Fruit fly (Drosophila melanogaster) whole organism, embryonic: Measurements from ENCODE around the gene CG45072.

ENCODE experiments used
- ATbp ChIP-seq: fragments of 200-800 bp; sonication (Bioruptor generic); optimal IDR thresholded peaks from 2 replicates; lab custom pipeline; 2017; ENCODE audit warnings: missing biosample characterization, mild to moderate bottlenecking, missing genetic modification characterization, missing genetic modification reagents
- Aef1 ChIP-seq: fragments of 200-800 bp; sonication (Bioruptor generic); IDR thresholded peaks from 3 replicates; pipeline ENCODE4 v1.3.6; 2022; ENCODE audit warnings: missing biosample characterization, missing genetic modification characterization
- B-H1 ChIP-seq: fragments of 200-800 bp; sonication (Bioruptor generic); IDR thresholded peaks from 3 replicates; pipeline ENCODE4 v1.3.6; 2022; ENCODE audit warnings: missing biosample characterization, missing genetic modification characterization
- Blimp-1 ChIP-seq: fragments of 200-800 bp; sonication (Bioruptor generic); optimal IDR thresholded peaks from 3 replicates; lab custom pipeline; 2018; ENCODE audit warnings: missing biosample characterization, missing genetic modification characterization, mild to moderate bottlenecking, moderate library complexity, missing genetic modification reagents
- CG10366 ChIP-seq: fragments of 200-800 bp; sonication (Bioruptor generic); IDR thresholded peaks from 2 replicates; pipeline ENCODE4 v1.3.6; 2022; ENCODE audit warnings: missing biosample characterization, missing genetic modification characterization
- CG12219 ChIP-seq: fragments of 200-800 bp; sonication (Bioruptor generic); optimal IDR thresholded peaks from 3 replicates; lab custom pipeline; 2018; ENCODE audit warnings: missing biosample characterization, mild to moderate bottlenecking, missing genetic modification characterization
- CG13624 ChIP-seq: fragments of 200-800 bp; sonication (Bioruptor generic); optimal IDR thresholded peaks from 2 replicates; lab custom pipeline; 2016; ENCODE audit warnings: missing biosample characterization, missing genetic modification characterization
- CG15073 ChIP-seq: fragments of 200-800 bp; sonication (Bioruptor generic); optimal IDR thresholded peaks from 2 replicates; lab custom pipeline; 2016; ENCODE audit warnings: missing biosample characterization, missing genetic modification characterization
- CG16813 ChIP-seq: fragments of 200-800 bp; sonication (Bioruptor generic); IDR thresholded peaks from 3 replicates; pipeline ENCODE4 v1.3.6; 2022; ENCODE audit warnings: missing biosample characterization, missing genetic modification characterization; ENCODE audit not compliant: partially characterized antibody
- CG16815 ChIP-seq: fragments of 200-800 bp; sonication (Bioruptor generic); optimal IDR thresholded peaks from 3 replicates; lab custom pipeline; 2017; ENCODE audit warnings: missing biosample characterization, mild to moderate bottlenecking, missing genetic modification characterization
- CG17186 ChIP-seq: fragments of 200-800 bp; sonication (Bioruptor generic); optimal IDR thresholded peaks from 3 replicates; lab custom pipeline; 2017; ENCODE audit warnings: missing biosample characterization, missing genetic modification reagents, missing genetic modification characterization
- CG17359 ChIP-seq: fragments of 200-800 bp; sonication (Bioruptor generic); optimal IDR thresholded peaks from 3 replicates; lab custom pipeline; 2018; ENCODE audit warnings: missing biosample characterization, mild to moderate bottlenecking, missing genetic modification characterization, moderate library complexity
- CG18011 ChIP-seq: fragments of 200-800 bp; sonication (Bioruptor generic); optimal IDR thresholded peaks from 2 replicates; lab custom pipeline; 2017; ENCODE audit warnings: missing biosample characterization, missing genetic modification characterization, mild to moderate bottlenecking, moderate library complexity, missing genotype
- CG2120 ChIP-seq: fragments of 200-800 bp; sonication (Bioruptor generic); optimal IDR thresholded peaks from 3 replicates; lab custom pipeline; 2016; ENCODE audit warnings: missing biosample characterization, missing genetic modification characterization
- CG2129 ChIP-seq: fragments of 200-800 bp; sonication (Bioruptor generic); IDR thresholded peaks from 2 replicates; pipeline ENCODE4 v1.3.6; 2022; ENCODE audit warnings: missing biosample characterization, missing genetic modification characterization; ENCODE audit not compliant: partially characterized antibody
- CG2712 ChIP-seq: fragments of 200-800 bp; optimal IDR thresholded peaks from 3 replicates; lab custom pipeline; 2019; ENCODE audit warnings: missing biosample characterization, mild to moderate bottlenecking, missing genetic modification characterization, moderate library complexity
- CG3065 ChIP-seq: fragments of 200-800 bp; sonication (Bioruptor generic); optimal IDR thresholded peaks from 2 replicates; lab custom pipeline; 2016; ENCODE audit warnings: missing biosample characterization, missing genetic modification characterization
- CG42726 ChIP-seq: fragments of 200-800 bp; sonication (Bioruptor generic); IDR thresholded peaks from 2 replicates; pipeline ENCODE4 v1.3.6; 2022; ENCODE audit warnings: missing biosample characterization, missing genetic modification characterization; ENCODE audit not compliant: partially characterized antibody
- CG4328 ChIP-seq: fragments of 200-800 bp; sonication (Bioruptor generic); optimal IDR thresholded peaks from 3 replicates; lab custom pipeline; 2017; ENCODE audit warnings: missing biosample characterization, missing genetic modification reagents, missing genetic modification characterization
- CG4617 ChIP-seq: fragments of 200-800 bp; sonication (Bioruptor generic); optimal IDR thresholded peaks from 3 replicates; lab custom pipeline; 2016; ENCODE audit warnings: missing biosample characterization, missing genetic modification characterization, borderline replicate concordance
- CG4854 ChIP-seq: fragments of 200-800 bp; sonication (Bioruptor generic); optimal IDR thresholded peaks from 2 replicates; lab custom pipeline; 2016; ENCODE audit warnings: missing biosample characterization, missing genetic modification characterization, inconsistent platforms
- CG6254 ChIP-seq: fragments of 200-800 bp; sonication (Bioruptor generic); optimal IDR thresholded peaks from 3 replicates; lab custom pipeline; 2017; ENCODE audit warnings: mild to moderate bottlenecking, missing biosample characterization, missing genetic modification reagents, missing genetic modification characterization
- CG6791 ChIP-seq: fragments of 200-800 bp; sonication (Bioruptor generic); IDR thresholded peaks from 3 replicates; pipeline ENCODE4 v1.3.6; 2022; ENCODE audit warnings: missing biosample characterization, missing genetic modification characterization; ENCODE audit not compliant: partially characterized antibody
- CG7372 ChIP-seq: fragments of 200-800 bp; sonication (Bioruptor generic); IDR thresholded peaks from 2 replicates; pipeline ENCODE4 v1.3.6; 2022; ENCODE audit warnings: missing biosample characterization, missing genetic modification characterization
- CG7786 ChIP-seq: fragments of 200-800 bp; sonication (Bioruptor generic); optimal IDR thresholded peaks from 2 replicates; lab custom pipeline; 2016; ENCODE audit warnings: missing biosample characterization, missing genetic modification characterization
- Elba2 ChIP-seq: fragments of 200-800 bp; sonication (Bioruptor generic); optimal IDR thresholded peaks from 3 replicates; lab custom pipeline; 2016; ENCODE audit warnings: missing biosample characterization, missing genetic modification characterization
- Fer3 ChIP-seq: fragments of 200-800 bp; sonication (Bioruptor generic); optimal IDR thresholded peaks from 2 replicates; lab custom pipeline; 2018; ENCODE audit warnings: missing biosample characterization, mild to moderate bottlenecking, missing genetic modification characterization, moderate library complexity
- Hr39 ChIP-seq: fragments of >200 bp; optimal IDR thresholded peaks from 2 replicates; lab custom pipeline; 2017
- Kr ChIP-seq: fragments of 200-800 bp; sonication (Bioruptor generic); optimal IDR thresholded peaks from 2 replicates; lab custom pipeline; 2017; ENCODE audit warnings: missing biosample characterization, mild to moderate bottlenecking, missing genetic modification characterization
- Neu2 ChIP-seq: fragments of 200-800 bp; sonication (Bioruptor generic); optimal IDR thresholded peaks from 3 replicates; lab custom pipeline; 2016; ENCODE audit warnings: missing biosample characterization, missing genetic modification characterization, borderline replicate concordance
- Oaz ChIP-seq: fragments of 200-800 bp; sonication (Bioruptor generic); IDR thresholded peaks from 2 replicates; pipeline ENCODE4 v1.3.6; 2022; ENCODE audit warnings: missing biosample characterization, missing genetic modification characterization
- Optix ChIP-seq: fragments of 200-800 bp; sonication (Bioruptor generic); IDR thresholded peaks from 3 replicates; pipeline ENCODE4 v1.3.6; 2022; ENCODE audit warnings: missing biosample characterization, missing genetic modification characterization
- Ravus ChIP-seq: fragments of 200-800 bp; sonication (Bioruptor generic); IDR thresholded peaks from 2 replicates; pipeline ENCODE4 v1.3.6; 2022; ENCODE audit warnings: missing biosample characterization, missing genetic modification characterization
- Stat92E ChIP-seq, 3 experiments: fragments of >200 bp in 2 of 3; fragments of 200-800 bp in 1 of 3; sonication (Bioruptor generic) in 1 of 3; optimal IDR thresholded peaks; 2 replicates each; lab custom pipeline; 2017 to 2019; ENCODE audit warnings: missing biosample characterization in 3 of 3, missing genetic modification characterization in 3 of 3, mild to moderate bottlenecking in 1 of 3, moderate library complexity in 1 of 3
- Xrp1 ChIP-seq: fragments of 200-800 bp; sonication (Bioruptor generic); IDR thresholded peaks from 2 replicates; pipeline ENCODE4 v1.3.6; 2022; ENCODE audit warnings: missing biosample characterization, missing genetic modification characterization
- ash1 ChIP-seq: fragments of 200-800 bp; sonication (Bioruptor generic); optimal IDR thresholded peaks from 2 replicates; lab custom pipeline; 2018; ENCODE audit warnings: missing biosample characterization, mild to moderate bottlenecking, missing genetic modification characterization
- chn ChIP-seq: fragments of 200-800 bp; sonication (Bioruptor generic); optimal IDR thresholded peaks from 2 replicates; lab custom pipeline; 2016; ENCODE audit warnings: missing biosample characterization, missing genetic modification characterization
- da ChIP-seq: fragments of 200-800 bp; sonication (Bioruptor generic); optimal IDR thresholded peaks from 2 replicates; lab custom pipeline; 2016; ENCODE audit warnings: missing biosample characterization, missing genetic modification characterization
- en ChIP-seq: fragments of 200-800 bp; sonication (Bioruptor generic); optimal IDR thresholded peaks from 2 replicates; lab custom pipeline; 2016; ENCODE audit warnings: missing biosample characterization, missing genetic modification characterization
- jing ChIP-seq: fragments of 200-800 bp; sonication (Bioruptor generic); optimal IDR thresholded peaks from 2 replicates; lab custom pipeline; 2018; ENCODE audit warnings: missing biosample characterization, mild to moderate bottlenecking, missing genetic modification characterization
- luna ChIP-seq: fragments of 200-800 bp; sonication (Bioruptor generic); optimal IDR thresholded peaks from 2 replicates; lab custom pipeline; 2016; ENCODE audit warnings: missing biosample characterization, missing genetic modification characterization
- nau ChIP-seq: fragments of 200-800 bp; sonication (Bioruptor generic); optimal IDR thresholded peaks from 3 replicates; lab custom pipeline; 2017; ENCODE audit warnings: missing biosample characterization, mild to moderate bottlenecking, missing genetic modification characterization, missing genetic modification reagents
- nmo ChIP-seq: fragments of 200-800 bp; sonication (Bioruptor generic); optimal IDR thresholded peaks from 2 replicates; lab custom pipeline; 2018; ENCODE audit warnings: missing biosample characterization, mild to moderate bottlenecking, missing genetic modification characterization, moderate library complexity
- pum ChIP-seq: fragments of 200-800 bp; sonication (Bioruptor generic); optimal IDR thresholded peaks from 2 replicates; lab custom pipeline; 2016; ENCODE audit warnings: missing biosample characterization, missing genetic modification characterization
- stwl ChIP-seq: fragments of 200-800 bp; sonication (Bioruptor generic); optimal IDR thresholded peaks from 3 replicates; lab custom pipeline; 2018; ENCODE audit warnings: missing biosample characterization, mild to moderate bottlenecking, missing genetic modification characterization, moderate library complexity
- ttk ChIP-seq: fragments of 200-800 bp; sonication (Bioruptor generic); IDR thresholded peaks from 2 replicates; pipeline ENCODE4 v2.1.2; 2022; ENCODE audit warnings: missing biosample characterization, missing genetic modification characterization
- unpg ChIP-seq: fragments of 200-800 bp; sonication (Bioruptor generic); optimal IDR thresholded peaks from 3 replicates; lab custom pipeline; 2018; ENCODE audit warnings: missing biosample characterization, mild to moderate bottlenecking, missing genetic modification characterization, moderate library complexity
- vnd ChIP-seq: fragments of 200-800 bp; sonication (Bioruptor generic); IDR thresholded peaks from 3 replicates; pipeline ENCODE4 v1.3.6; 2022; ENCODE audit warnings: missing biosample characterization, missing genetic modification characterization; ENCODE audit not compliant: partially characterized antibody
- z ChIP-seq: fragments of 200-800 bp; sonication (Bioruptor generic); IDR thresholded peaks from 3 replicates; pipeline ENCODE4 v1.3.6; 2022; ENCODE audit warnings: missing biosample characterization, missing genetic modification characterization
- zen2 ChIP-seq: fragments of 200-800 bp; sonication (Bioruptor generic); IDR thresholded peaks from 3 replicates; pipeline ENCODE4 v1.3.6; 2022; ENCODE audit warnings: missing biosample characterization, missing genetic modification characterization; ENCODE audit not compliant: partially characterized antibody

The CG45072 gene

DNA sequence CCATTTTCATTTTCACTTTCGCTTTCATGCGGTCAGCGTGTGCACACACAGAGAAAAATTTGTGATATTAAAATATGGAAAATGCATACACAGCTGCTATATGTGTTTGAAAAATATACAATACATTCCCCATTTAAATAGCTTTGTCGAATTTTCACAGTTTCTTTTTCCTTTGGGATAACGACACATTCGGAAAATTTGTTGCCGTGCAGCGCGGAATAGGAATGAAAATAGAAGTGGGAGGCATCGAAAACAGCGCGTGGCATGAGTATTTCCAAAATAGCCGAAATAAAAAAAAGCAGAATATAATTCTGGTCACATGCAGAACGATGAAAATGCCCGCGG lies 30.4 kb downstream of the CG45072 start (continued):
- TF ChIP-seq Stat92E (GFP tag; optimal IDR thresholded peaks at IDR 0.05; lab: Kevin White, UChicago) (no peak), Blimp-1 (GFP tag; lab: Kevin White, UChicago) (peak; percentile 99), zen2 (GFP tag; lab: Robert Waterston, UW) (no peak), z (GFP tag; lab: Robert Waterston, UW) (no peak; the same call in 2 of the 3 replicates), CG12219 (GFP tag; lab: Kevin White, UChicago) (peak; percentile 82), CG2120 (GFP tag; lab: Kevin White, UChicago) (peak; percentile 95), Aef1 (GFP tag; lab: Robert Waterston, UW) (peak; percentile 75), jing (GFP tag; lab: Kevin White, UChicago) (peak; percentile 68), CG2129 (GFP tag; lab: Robert Waterston, UW) (no peak), CG17186 (GFP tag; lab: Kevin White, UChicago) (peak; percentile 28), CG3065 (GFP tag; lab: Kevin White, UChicago) (peak; percentile 29), CG2712 (tag; lab: Kevin White, UChicago) (peak; percentile 86), Kr (GFP tag; lab: Kevin White, UChicago) (no peak), Hr39 (lab: Kevin White, UChicago) (no peak), CG6791 (GFP tag; lab: Robert Waterston, UW) (no peak), Fer3 (tag; lab: Kevin White, UChicago) (peak; percentile 88), CG15073 (GFP tag; lab: Kevin White, UChicago) (peak; percentile 9), en (GFP tag; lab: Kevin White, UChicago) (peak; percentile 76), CG4617 (GFP tag; lab: Kevin White, UChicago) (peak; percentile 48), CG7786 (peak; percentile 84), CG6254 (GFP tag; lab: Kevin White, UChicago) (peak; percentile 75), nau (GFP tag; lab: Kevin White, UChicago) (peak; percentile 87), vnd (GFP tag; lab: Robert Waterston, UW) (no peak), CG42726 (GFP tag; lab: Robert Waterston, UW) (no peak), Ravus (GFP tag; lab: Robert Waterston, UW) (peak; percentile 64), Neu2 (GFP tag; lab: Kevin White, UChicago) (no peak), CG17359 (peak; percentile 89), B-H1 (GFP tag; lab: Robert Waterston, UW) (peak; percentile 67; the same call in 2 of the 3 replicates), CG10366 (GFP tag; lab: Robert Waterston, UW) (peak; percentile 91), Xrp1 (peak; percentile 90), stwl (no peak), Optix (GFP tag; lab: Robert Waterston, UW) (peak; percentile 83; the same call in 2 of the 3 replicates), nmo (peak; percentile 80), Elba2 (GFP tag; lab: Kevin White, UChicago) (no peak), Oaz (peak; percentile 73), ATbp (GFP tag; lab: Kevin White, UChicago) (peak; percentile 87), CG7372 (peak; percentile 79), CG13624 (GFP tag; lab: Kevin White, UChicago) (peak; percentile 89), CG16813 (no peak), unpg (GFP tag; lab: Kevin White, UChicago) (peak; percentile 86), CG18011 (peak; percentile 52), luna (GFP tag; lab: Kevin White, UChicago) (peak; percentile 72), ash1 (GFP tag; lab: Kevin White, UChicago) (no peak), chn (GFP tag; lab: Kevin White, UChicago) (peak; percentile 84), da (GFP tag; lab: Kevin White, UChicago) (peak; percentile 29), CG4854 (GFP tag; lab: Kevin White, UChicago) (peak; percentile 74), pum (peak; percentile 82), ttk (peak; percentile 86), CG4328 (GFP tag; lab: Kevin White, UChicago) (peak; percentile 60), CG16815 (GFP tag; lab: Kevin White, UChicago) (peak; percentile 59)
